Fruit fly (Drosophila melanogaster) whole organism, embryonic: ENCODE data around the gene CG9503.

Source experiments
- ATbp ChIP-seq: fragments of 200-800 bp; sonication (Bioruptor generic); optimal IDR thresholded peaks from 2 replicates; lab custom pipeline; 2017; ENCODE audit warnings: missing biosample characterization, mild to moderate bottlenecking, missing genetic modification characterization, missing genetic modification reagents
- Ada2b ChIP-seq: fragments of 200-800 bp; sonication (Bioruptor generic); IDR thresholded peaks from 2 replicates; pipeline ENCODE4 v1.3.6; 2022; ENCODE audit warnings: missing biosample characterization, missing genetic modification characterization
- Bgb ChIP-seq: fragments of 200-800 bp; sonication (Bioruptor generic); IDR thresholded peaks from 2 replicates; pipeline ENCODE4 v1.3.6; 2022; ENCODE audit warnings: missing biosample characterization, missing genetic modification characterization; ENCODE audit not compliant: partially characterized antibody
- Blimp-1 ChIP-seq: fragments of 200-800 bp; sonication (Bioruptor generic); optimal IDR thresholded peaks from 3 replicates; lab custom pipeline; 2018; ENCODE audit warnings: missing biosample characterization, missing genetic modification characterization, mild to moderate bottlenecking, moderate library complexity, missing genetic modification reagents
- CG10147 ChIP-seq: fragments of 200-800 bp; sonication (Bioruptor generic); optimal IDR thresholded peaks from 2 replicates; lab custom pipeline; 2019; ENCODE audit warnings: missing biosample characterization, mild to moderate bottlenecking, missing genetic modification characterization, moderate library complexity
- CG10209 ChIP-seq: fragments of 200-800 bp; sonication (Bioruptor generic); optimal IDR thresholded peaks from 3 replicates; lab custom pipeline; 2017; ENCODE audit warnings: missing biosample characterization, mild to moderate bottlenecking, missing genetic modification characterization, missing genetic modification reagents
- CG10267 ChIP-seq: fragments of 200-800 bp; sonication (Bioruptor generic); optimal IDR thresholded peaks from 2 replicates; lab custom pipeline; 2018; ENCODE audit warnings: missing biosample characterization, mild to moderate bottlenecking, missing genetic modification characterization, moderate library complexity
- CG10543 ChIP-seq: fragments of 200-800 bp; sonication (Bioruptor generic); optimal IDR thresholded peaks from 3 replicates; lab custom pipeline; 2017; ENCODE audit warnings: missing biosample characterization, mild to moderate bottlenecking, missing genetic modification characterization, moderate library complexity
- CG10979 ChIP-seq: fragments of 200-800 bp; sonication (Bioruptor generic); optimal IDR thresholded peaks from 2 replicates; lab custom pipeline; 2018; ENCODE audit warnings: missing biosample characterization, mild to moderate bottlenecking, missing genetic modification characterization, moderate library complexity
- CG11456 ChIP-seq: fragments of 200-800 bp; sonication (Bioruptor generic); IDR thresholded peaks from 3 replicates; pipeline ENCODE4 v1.3.6; 2022; ENCODE audit warnings: missing biosample characterization, missing genetic modification characterization
- CG12236 ChIP-seq: fragments of 200-800 bp; sonication (Bioruptor generic); optimal IDR thresholded peaks from 2 replicates; lab custom pipeline; 2016; ENCODE audit warnings: missing biosample characterization, missing genetic modification characterization
- CG13287 ChIP-seq: fragments of 200-800 bp; sonication (Bioruptor generic); IDR thresholded peaks from 2 replicates; pipeline ENCODE4 v1.3.6; 2022; ENCODE audit warnings: missing biosample characterization, missing genetic modification characterization; ENCODE audit not compliant: partially characterized antibody
- CG13894 ChIP-seq: fragments of 200-800 bp; sonication (Bioruptor generic); optimal IDR thresholded peaks from 3 replicates; lab custom pipeline; 2018; ENCODE audit warnings: missing biosample characterization, mild to moderate bottlenecking, missing genetic modification characterization, moderate library complexity
- CG17359 ChIP-seq: fragments of 200-800 bp; sonication (Bioruptor generic); optimal IDR thresholded peaks from 3 replicates; lab custom pipeline; 2018; ENCODE audit warnings: missing biosample characterization, mild to moderate bottlenecking, missing genetic modification characterization, moderate library complexity
- CG17361 ChIP-seq: fragments of 200-800 bp; sonication (Bioruptor generic); IDR thresholded peaks from 3 replicates; pipeline ENCODE4 v1.3.6; 2022; ENCODE audit warnings: missing biosample characterization, missing genetic modification characterization
- CG17829 ChIP-seq: fragments of 200-800 bp; optimal IDR thresholded peaks from 2 replicates; lab custom pipeline; 2019; ENCODE audit warnings: missing biosample characterization, mild to moderate bottlenecking, missing genetic modification characterization, moderate library complexity
- CG18262 ChIP-seq: fragments of 200-800 bp; optimal IDR thresholded peaks from 3 replicates; lab custom pipeline; 2019; ENCODE audit warnings: missing biosample characterization, mild to moderate bottlenecking, missing genetic modification characterization, moderate library complexity
- CG3163 ChIP-seq: fragments of 200-800 bp; sonication (Bioruptor generic); optimal IDR thresholded peaks from 3 replicates; lab custom pipeline; 2016; ENCODE audit warnings: missing biosample characterization, missing genetic modification characterization
- CG3847 ChIP-seq: fragments of 200-800 bp; sonication (Bioruptor generic); IDR thresholded peaks from 2 replicates; pipeline ENCODE4 v1.3.6; 2022; ENCODE audit warnings: missing biosample characterization, missing genetic modification characterization
- CG6689 ChIP-seq: fragments of 200-800 bp; sonication (Bioruptor generic); IDR thresholded peaks from 2 replicates; pipeline ENCODE4 v1.3.6; 2022; ENCODE audit warnings: missing biosample characterization, missing genetic modification characterization
- CG7745 ChIP-seq: fragments of 200-800 bp; sonication (Bioruptor generic); optimal IDR thresholded peaks from 2 replicates; lab custom pipeline; 2018; ENCODE audit warnings: missing biosample characterization, mild to moderate bottlenecking, missing genetic modification characterization, moderate library complexity
- CG7839 ChIP-seq: fragments of 200-800 bp; sonication (Bioruptor generic); optimal IDR thresholded peaks from 3 replicates; lab custom pipeline; 2018; ENCODE audit warnings: missing biosample characterization, mild to moderate bottlenecking, missing genetic modification characterization, moderate library complexity
- CG8290 ChIP-seq, 3 experiments: fragments of 200-800 bp; sonication (Bioruptor generic); optimal IDR thresholded peaks; 2 replicates each; lab custom pipeline; 2016 to 2019; ENCODE audit warnings: missing biosample characterization in 3 of 3, missing genetic modification characterization in 3 of 3, mild to moderate bottlenecking in 2 of 3, moderate library complexity in 1 of 3
- CTCF ChIP-seq: fragments of 200-800 bp; sonication (Bioruptor generic); optimal IDR thresholded peaks from 2 replicates; lab custom pipeline; 2017; ENCODE audit warnings: missing biosample characterization, mild to moderate bottlenecking, missing genetic modification characterization, moderate library complexity
- Dbx ChIP-seq: fragments of 200-800 bp; sonication (Bioruptor generic); IDR thresholded peaks from 3 replicates; pipeline ENCODE4 v1.3.6; 2022; ENCODE audit warnings: missing biosample characterization, missing genetic modification characterization
- Deaf1 ChIP-seq: fragments of 200-800 bp; optimal IDR thresholded peaks from 3 replicates; lab custom pipeline; 2019; ENCODE audit warnings: missing biosample characterization, mild to moderate bottlenecking, missing genetic modification characterization, moderate library complexity
- Dip2 ChIP-seq: fragments of 200-800 bp; sonication (Bioruptor generic); IDR thresholded peaks from 2 replicates; pipeline ENCODE4 v1.3.6; 2022; ENCODE audit warnings: missing biosample characterization, missing genetic modification characterization
- Lhr ChIP-seq: fragments of 200-800 bp; sonication (Bioruptor generic); optimal IDR thresholded peaks from 3 replicates; lab custom pipeline; 2017; ENCODE audit warnings: mild to moderate bottlenecking, missing biosample characterization, missing genetic modification reagents, missing genetic modification characterization
- MBD-R2 ChIP-seq: fragments of 200-800 bp; sonication (Bioruptor generic); IDR thresholded peaks from 2 replicates; pipeline ENCODE4 v1.3.6; 2022; ENCODE audit warnings: missing biosample characterization, missing genetic modification characterization
- Med ChIP-seq: fragments of 200-800 bp; sonication (Bioruptor generic); peaks from one replicate; lab custom pipeline; 2016; ENCODE audit warnings: missing biosample characterization, missing genetic modification characterization, mild to moderate bottlenecking, inconsistent platforms, moderate library complexity
- NC2β ChIP-seq: fragments of 200-800 bp; sonication (Bioruptor generic); optimal IDR thresholded peaks from 2 replicates; lab custom pipeline; 2016; ENCODE audit warnings: missing biosample characterization, missing genetic modification characterization
- Nf-YA ChIP-seq: fragments of 200-800 bp; sonication (Bioruptor generic); IDR thresholded peaks from 2 replicates; pipeline ENCODE4 v1.3.6; 2022; ENCODE audit warnings: missing biosample characterization, missing genetic modification characterization
- PHDP ChIP-seq: fragments of 200-800 bp; sonication (Bioruptor generic); optimal IDR thresholded peaks from 3 replicates; lab custom pipeline; 2018; ENCODE audit warnings: missing biosample characterization, mild to moderate bottlenecking, missing genetic modification characterization, moderate library complexity
- Sox100B ChIP-seq: fragments of 200-800 bp; sonication (Bioruptor generic); optimal IDR thresholded peaks from 3 replicates; lab custom pipeline; 2018; ENCODE audit warnings: missing biosample characterization, mild to moderate bottlenecking, missing genetic modification characterization
- az2 ChIP-seq: fragments of 200-800 bp; sonication (Bioruptor generic); optimal IDR thresholded peaks from 3 replicates; lab custom pipeline; 2016; ENCODE audit warnings: missing biosample characterization, missing genetic modification characterization
- bab2 ChIP-seq: fragments of 200-800 bp; sonication (Bioruptor generic); optimal IDR thresholded peaks from 2 replicates; lab custom pipeline; 2016; ENCODE audit warnings: missing biosample characterization, missing genetic modification characterization
- br ChIP-seq: fragments of >200 bp; optimal IDR thresholded peaks from 2 replicates; lab custom pipeline; 2017
- grau ChIP-seq: fragments of 200-800 bp; optimal IDR thresholded peaks from 3 replicates; lab custom pipeline; 2019; ENCODE audit warnings: missing biosample characterization, mild to moderate bottlenecking, missing genetic modification characterization, moderate library complexity
- gsb-n ChIP-seq: fragments of 200-800 bp; sonication (Bioruptor generic); optimal IDR thresholded peaks from 3 replicates; lab custom pipeline; 2018; ENCODE audit warnings: missing biosample characterization, mild to moderate bottlenecking, missing genetic modification characterization
- insv ChIP-seq, 2 experiments: fragments of 200-800 bp; sonication (Bioruptor generic); optimal IDR thresholded peaks; 3 replicates each; lab custom pipeline; 2016 to 2018; ENCODE audit warnings: missing biosample characterization in 2 of 2, missing genetic modification characterization in 2 of 2
- jigr1 ChIP-seq: fragments of 200-800 bp; sonication (Bioruptor generic); IDR thresholded peaks from 3 replicates; pipeline ENCODE4 v1.3.6; 2022; ENCODE audit warnings: missing biosample characterization, missing genetic modification characterization
- lola ChIP-seq, 3 experiments: fragments of >200 bp in 2 of 3; fragments of 200-800 bp in 1 of 3; sonication (Bioruptor generic) in 1 of 3; optimal IDR thresholded peaks; 2 replicates each; lab custom pipeline; 2017 to 2019; ENCODE audit warnings: missing biosample characterization in 3 of 3, missing genetic modification characterization in 3 of 3, mild to moderate bottlenecking in 1 of 3, moderate library complexity in 1 of 3
- nmo ChIP-seq: fragments of 200-800 bp; sonication (Bioruptor generic); optimal IDR thresholded peaks from 2 replicates; lab custom pipeline; 2018; ENCODE audit warnings: missing biosample characterization, mild to moderate bottlenecking, missing genetic modification characterization, moderate library complexity
- pan ChIP-seq, 4 experiments: fragments of >200 bp in 3 of 4; fragments of 200-800 bp in 1 of 4; sonication (Bioruptor generic) in 1 of 4; optimal IDR thresholded peaks in 3 of 4; IDR thresholded peaks in 1 of 4; 2 replicates each; pipeline versions ENCODE4 v1.3.6 to Lab custom; 2017 to 2022; ENCODE audit warnings: missing biosample characterization in 2 of 4, missing genetic modification characterization in 2 of 4, mixed read lengths in 1 of 4
- pho ChIP-seq: fragments of 200-800 bp; sonication (Bioruptor generic); optimal IDR thresholded peaks from 2 replicates; lab custom pipeline; 2016; ENCODE audit warnings: missing biosample characterization, missing genetic modification characterization
- schlank ChIP-seq: fragments of 200-800 bp; sonication (Bioruptor generic); optimal IDR thresholded peaks from 2 replicates; lab custom pipeline; 2018; ENCODE audit warnings: missing biosample characterization, mild to moderate bottlenecking, missing genetic modification characterization
- slbo ChIP-seq: fragments of 200-800 bp; sonication (Bioruptor generic); IDR thresholded peaks from 2 replicates; pipeline ENCODE4 v1.3.6; 2022; ENCODE audit warnings: missing biosample characterization, missing genetic modification characterization
- stwl ChIP-seq: fragments of 200-800 bp; sonication (Bioruptor generic); optimal IDR thresholded peaks from 3 replicates; lab custom pipeline; 2018; ENCODE audit warnings: missing biosample characterization, mild to moderate bottlenecking, missing genetic modification characterization, moderate library complexity
- tgo ChIP-seq: fragments of 200-800 bp; sonication (Bioruptor generic); IDR thresholded peaks from 3 replicates; pipeline ENCODE4 v1.3.6; 2022; ENCODE audit warnings: missing biosample characterization, missing genetic modification characterization
- trh ChIP-seq: fragments of 200-800 bp; sonication (Bioruptor generic); optimal IDR thresholded peaks from 2 replicates; lab custom pipeline; 2016; ENCODE audit warnings: missing biosample characterization, missing genetic modification characterization

CG9503 gene

dm6 chrX:14953896-14954295 is 30.6 kb upstream of the CG9503 start (continued):
- peak; percentile 30; the same call in 1 of the 3 replicates for TF ChIP-seq jigr1 (GFP tag; lab: Robert Waterston, UW)
- no peak for TF ChIP-seq schlank
- TF ChIP-seq nmo (GFP tag; lab: Kevin White, UChicago): peak; percentile 37
- peak; percentile 29 for TF ChIP-seq NC2β
- TF ChIP-seq gsb-n: peak; percentile 15
- no peak for TF ChIP-seq CG10543 (GFP tag; lab: Kevin White, UChicago)
- peak; percentile 6 for TF ChIP-seq CG10979 (tag; lab: Kevin White, UChicago)
- TF ChIP-seq Bgb (GFP tag; lab: Robert Waterston, UW): peak; percentile 68
- peak; percentile 40; the same call in 1 of the 2 replicates for TF ChIP-seq CG3847 (GFP tag; lab: Robert Waterston, UW)
- peak; percentile 40 for TF ChIP-seq grau (tag; lab: Kevin White, UChicago)
- peak; percentile 13 for TF ChIP-seq CG17829 (tag; lab: Kevin White, UChicago)
- TF ChIP-seq CG13287 (GFP tag; lab: Robert Waterston, UW): peak; percentile 9; the same call in 1 of the 2 replicates
- no peak for TF ChIP-seq pho (GFP tag; lab: Kevin White, UChicago)
- TF ChIP-seq CG7839 (tag; lab: Kevin White, UChicago): peak; percentile 33
- no peak for TF ChIP-seq CG10209
- TF ChIP-seq tgo (GFP tag; lab: Robert Waterston, UW): no peak
- no peak for TF ChIP-seq CG7745
- TF ChIP-seq slbo (GFP tag; lab: Robert Waterston, UW): peak; percentile 47; the same call in 1 of the 2 replicates
- no peak for TF ChIP-seq Ada2b (GFP tag; lab: Robert Waterston, UW)
- peak; percentile 25 for TF ChIP-seq CG10267 (tag; lab: Kevin White, UChicago)
- TF ChIP-seq Dip2 (GFP tag; lab: Robert Waterston, UW): peak; percentile 97
- TF ChIP-seq bab2: no peak
- peak; percentile 21 for TF ChIP-seq PHDP (tag; lab: Kevin White, UChicago)
- no peak for TF ChIP-seq CG10147
- peak; percentile 92 for TF ChIP-seq Blimp-1 (GFP tag; lab: Kevin White, UChicago)
- TF ChIP-seq CG3163 (GFP tag; lab: Kevin White, UChicago): no peak
- peak in 1 of 2 experiments; percentile 6 for TF ChIP-seq insv (GFP tag; optimal IDR thresholded peaks at IDR 0.05; lab: Kevin White, UChicago)
- peak; percentile 70; the same call in 1 of the 3 replicates for TF ChIP-seq CG11456 (GFP tag; lab: Robert Waterston, UW)
- TF ChIP-seq MBD-R2 (GFP tag; lab: Robert Waterston, UW): no peak
- TF ChIP-seq Sox100B (GFP tag; lab: Kevin White, UChicago): no peak
- peak; percentile 63 for TF ChIP-seq Med (GFP tag; lab: Kevin White, UChicago)
- TF ChIP-seq CG13894 (tag; lab: Kevin White, UChicago): peak; percentile 8
- no peak for TF ChIP-seq ATbp (GFP tag; lab: Kevin White, UChicago)
- TF ChIP-seq CG17359: peak; percentile 25
- TF ChIP-seq Lhr: peak; percentile 65
- TF ChIP-seq trh (GFP tag; lab: Kevin White, UChicago): no peak
- TF ChIP-seq Nf-YA (GFP tag; lab: Robert Waterston, UW): no peak
- no peak for TF ChIP-seq br
- no peak for TF ChIP-seq pan (optimal IDR thresholded peaks at IDR 0.05; lab: Kevin White, UChicago)
- peak in 1 of 2 experiments; percentile 7 for TF ChIP-seq pan (GFP tag; optimal IDR thresholded peaks at IDR 0.05 in 1 of 2, IDR thresholded peaks at IDR 0.05 in 1 of 2)
- 0 out of 3 replicates have a peak, but pooled peaks have one; percentile 21 for TF ChIP-seq Dbx (GFP tag; lab: Robert Waterston, UW)
- TF ChIP-seq CG8290 (GFP tag; optimal IDR thresholded peaks at IDR 0.05; lab: Kevin White, UChicago): peak; percentile 36
- TF ChIP-seq CG8290 (tag; optimal IDR thresholded peaks at IDR 0.05; lab: Kevin White, UChicago): peak; percentile 22 to 38
- peak; percentile 31 for TF ChIP-seq az2
- TF ChIP-seq stwl (tag; lab: Kevin White, UChicago): peak; percentile 39
- no peak for TF ChIP-seq CG12236 (GFP tag; lab: Kevin White, UChicago)
- TF ChIP-seq lola (GFP tag; optimal IDR thresholded peaks at IDR 0.05; lab: Kevin White, UChicago): no peak
- no peak for TF ChIP-seq Deaf1 (tag; lab: Kevin White, UChicago)
- peak; percentile 43; the same call in 1 of the 3 replicates for TF ChIP-seq CG17361 (GFP tag; lab: Robert Waterston, UW)
- TF ChIP-seq CG6689: no peak
- TF ChIP-seq CTCF (GFP tag; lab: Kevin White, UChicago): peak; percentile 98
- peak; percentile 20 for TF ChIP-seq CG18262
